Worm (Caenorhabditis elegans) whole organism, young adult: ENCODE data around the gene Y39A3B.7.

ENCODE experiments used
- B0336.3 ChIP-seq: fragments of 200-800 bp; sonication (Bioruptor generic); IDR thresholded peaks from 2 replicates; pipeline ENCODE4 v1.3.6; 2022; ENCODE audit warnings: missing genetic modification characterization, missing compliant biosample characterization
- F33H1.4 ChIP-seq: fragments of 200-800 bp; sonication (Bioruptor generic); IDR thresholded peaks from 2 replicates; pipeline ENCODE4 v1.3.6; 2022; ENCODE audit warnings: missing genetic modification reagents, missing genetic modification characterization, missing compliant biosample characterization
- F39B2.1 ChIP-seq: fragments of 200-800 bp; sonication (Bioruptor generic); IDR thresholded peaks from 2 replicates; pipeline ENCODE4 v1.3.6; 2022; ENCODE audit warnings: missing genetic modification reagents, missing genetic modification characterization, missing compliant biosample characterization
- F52B5.7 ChIP-seq: sonication (generic microtip); optimal IDR thresholded peaks from 2 replicates; lab custom pipeline; 2016; ENCODE audit warnings: mild to moderate bottlenecking, missing genetic modification characterization, missing compliant biosample characterization
- F57A8.1 ChIP-seq: fragments of 200-800 bp; sonication (Bioruptor generic); optimal IDR thresholded peaks from 2 replicates; lab custom pipeline; 2018; ENCODE audit warnings: mild to moderate bottlenecking, missing genetic modification characterization, moderate library complexity, missing compliant biosample characterization
- T26A5.8 ChIP-seq: sonication (generic microtip); optimal IDR thresholded peaks from 2 replicates; lab custom pipeline; 2016; ENCODE audit warnings: missing genetic modification characterization, missing compliant biosample characterization
- Y56A3A.18 ChIP-seq: fragments of 200-800 bp; sonication (Bioruptor generic); IDR thresholded peaks from 2 replicates; pipeline ENCODE4 v1.3.6; 2022; ENCODE audit warnings: missing genetic modification reagents, missing genetic modification characterization, missing compliant biosample characterization
- aptf-3 ChIP-seq: fragments of 200-800 bp; sonication (Bioruptor generic); IDR thresholded peaks from 2 replicates; pipeline ENCODE4 v1.3.6; 2022; ENCODE audit warnings: missing genetic modification characterization, missing compliant biosample characterization
- attf-6 ChIP-seq: fragments of 200-800 bp; sonication (Bioruptor generic); IDR thresholded peaks from 2 replicates; pipeline ENCODE4 v1.3.6; 2022; ENCODE audit warnings: missing genetic modification reagents, missing genetic modification characterization, missing compliant biosample characterization
- ceh-100 ChIP-seq: fragments of 200-800 bp; sonication (Bioruptor generic); IDR thresholded peaks from 2 replicates; pipeline ENCODE4 v1.3.6; 2022; ENCODE audit warnings: missing genetic modification reagents, missing genetic modification characterization, missing compliant biosample characterization
- chd-7 ChIP-seq: sonication (generic microtip); optimal IDR thresholded peaks from 2 replicates; lab custom pipeline; 2016; ENCODE audit warnings: mild to moderate bottlenecking, missing genetic modification characterization, moderate library complexity, missing compliant biosample characterization
- dox-1 ChIP-seq: fragments of 200-800 bp; sonication (Bioruptor generic); IDR thresholded peaks from 2 replicates; pipeline ENCODE4 v1.3.6; 2022; ENCODE audit warnings: missing genetic modification reagents, missing genetic modification characterization, missing compliant biosample characterization
- him-1 ChIP-seq: sonication (generic microtip); optimal IDR thresholded peaks from 2 replicates; lab custom pipeline; 2016; ENCODE audit warnings: missing genotype, missing genetic modification reagents, missing genetic modification characterization, missing compliant biosample characterization
- hlh-26 ChIP-seq: fragments of 200-800 bp; sonication (Bioruptor generic); conservative IDR thresholded peaks from 2 replicates; pipeline ENCODE4 v1.3.6; 2022; ENCODE audit warnings: missing genetic modification reagents, missing genetic modification characterization, missing compliant biosample characterization
- hmg-1.2 ChIP-seq: fragments of 200-800 bp; sonication (Bioruptor generic); IDR thresholded peaks from 2 replicates; pipeline ENCODE4 v1.3.6; 2022; ENCODE audit warnings: missing genetic modification reagents, missing genetic modification characterization, missing compliant biosample characterization
- hrde-1 ChIP-seq: sonication (generic microtip); optimal IDR thresholded peaks from 2 replicates; lab custom pipeline; 2016; ENCODE audit warnings: missing genetic modification characterization, mild to moderate bottlenecking, missing compliant biosample characterization, moderate library complexity, missing genotype, missing genetic modification reagents, borderline replicate concordance
- lin-26 ChIP-seq: fragments of 200-800 bp; sonication (Bioruptor generic); IDR thresholded peaks from 2 replicates; pipeline ENCODE4 v1.3.6; 2022; ENCODE audit warnings: missing genetic modification reagents, missing genetic modification characterization, missing compliant biosample characterization
- lin-35 ChIP-seq, 3 experiments: fragments of 150-350 bp in 2 of 3; sonication (generic microtip) in 1 of 3; optimal IDR thresholded peaks; 2 replicates each; lab custom pipeline; 2014 to 2018; ENCODE audit warnings: missing biosample characterization in 3 of 3, missing genetic modification characterization in 3 of 3, missing genetic modification reagents in 3 of 3
- lin-54 ChIP-seq: fragments of 200-800 bp; sonication (Bioruptor generic); optimal IDR thresholded peaks from 2 replicates; lab custom pipeline; 2018; ENCODE audit warnings: mild to moderate bottlenecking, missing genetic modification characterization, missing compliant biosample characterization
- lir-1 ChIP-seq: fragments of 200-800 bp; sonication (Bioruptor generic); conservative IDR thresholded peaks from 2 replicates; pipeline ENCODE4 v1.3.6; 2022; ENCODE audit warnings: missing genetic modification reagents, missing genetic modification characterization, missing compliant biosample characterization
- madf-3 ChIP-seq: fragments of 200-800 bp; sonication (Bioruptor generic); IDR thresholded peaks from 2 replicates; pipeline ENCODE4 v1.3.6; 2022; ENCODE audit warnings: missing genetic modification reagents, missing genetic modification characterization, missing compliant biosample characterization
- madf-6 ChIP-seq: fragments of 200-800 bp; sonication (Bioruptor generic); IDR thresholded peaks from 2 replicates; pipeline ENCODE4 v1.3.6; 2022; ENCODE audit warnings: missing genetic modification reagents, missing genetic modification characterization, missing compliant biosample characterization
- mcd-1 ChIP-seq: fragments of 200-800 bp; sonication (Bioruptor generic); IDR thresholded peaks from 2 replicates; pipeline ENCODE4 v1.3.6; 2022; ENCODE audit warnings: missing genetic modification reagents, missing genetic modification characterization, missing compliant biosample characterization
- mel-28 ChIP-seq: sonication (generic microtip); optimal IDR thresholded peaks from 2 replicates; lab custom pipeline; 2016; ENCODE audit warnings: borderline replicate concordance, mild to moderate bottlenecking, missing genetic modification characterization, missing compliant biosample characterization
- mxl-1 ChIP-seq: sonication (generic microtip); optimal IDR thresholded peaks from 2 replicates; lab custom pipeline; 2016; ENCODE audit warnings: missing genetic modification characterization, missing compliant biosample characterization
- nhr-120 ChIP-seq: fragments of 200-800 bp; sonication (Bioruptor generic); IDR thresholded peaks from 2 replicates; pipeline ENCODE4 v1.3.6; 2022; ENCODE audit warnings: missing genetic modification characterization, missing compliant biosample characterization
- nhr-179 ChIP-seq: sonication (generic microtip); optimal IDR thresholded peaks from 2 replicates; lab custom pipeline; 2016; ENCODE audit warnings: mild to moderate bottlenecking, missing genetic modification characterization, missing compliant biosample characterization
- nhr-27 ChIP-seq: fragments of 200-800 bp; sonication (Bioruptor generic); optimal IDR thresholded peaks from 2 replicates; lab custom pipeline; 2018; ENCODE audit warnings: mild to moderate bottlenecking, missing genetic modification characterization, moderate library complexity, missing compliant biosample characterization
- nhr-80 ChIP-seq: sonication (generic microtip); optimal IDR thresholded peaks from 2 replicates; lab custom pipeline; 2016; ENCODE audit warnings: missing genetic modification characterization, missing compliant biosample characterization
- pbrm-1 ChIP-seq: fragments of 200-800 bp; sonication (Bioruptor generic); IDR thresholded peaks from 2 replicates; pipeline ENCODE4 v1.3.6; 2022; ENCODE audit warnings: missing genetic modification reagents, missing genetic modification characterization, missing compliant biosample characterization
- rcor-1 ChIP-seq: fragments of 200-800 bp; sonication (Bioruptor generic); IDR thresholded peaks from 2 replicates; pipeline ENCODE4 v1.3.6; 2022; ENCODE audit warnings: missing genetic modification reagents, missing genetic modification characterization, missing compliant biosample characterization
- rec-8 ChIP-seq, 2 experiments: sonication (generic microtip); optimal IDR thresholded peaks; 2 replicates each; lab custom pipeline; 2016; ENCODE audit warnings: mild to moderate bottlenecking in 2 of 2, missing genetic modification characterization in 2 of 2, missing genetic modification reagents in 2 of 2, missing genotype in 2 of 2, missing biosample characterization in 1 of 2, missing compliant biosample characterization in 1 of 2, moderate library complexity in 1 of 2
- repo-1 ChIP-seq: sonication (generic microtip); optimal IDR thresholded peaks from 2 replicates; lab custom pipeline; 2017; ENCODE audit warnings: mild to moderate bottlenecking, missing genetic modification characterization, missing compliant biosample characterization
- sea-2 ChIP-seq: fragments of 200-800 bp; sonication (Bioruptor generic); IDR thresholded peaks from 2 replicates; pipeline ENCODE4 v1.3.6; 2022; ENCODE audit warnings: missing genetic modification characterization, missing compliant biosample characterization
- snpc-1.3 ChIP-seq: sonication (generic microtip); optimal IDR thresholded peaks from 2 replicates; lab custom pipeline; 2017; ENCODE audit warnings: missing genetic modification characterization, mild to moderate bottlenecking, missing compliant biosample characterization, antibody characterized with exemption, moderate library complexity, missing genotype, missing genetic modification reagents; ENCODE audit not compliant: insufficient read depth
- snpc-3.4 ChIP-seq: sonication (generic microtip); optimal IDR thresholded peaks from 2 replicates; lab custom pipeline; 2017; ENCODE audit warnings: missing genetic modification characterization, mild to moderate bottlenecking, missing compliant biosample characterization, antibody characterized with exemption, moderate library complexity, missing genotype, missing genetic modification reagents
- somi-1 ChIP-seq: fragments of 200-800 bp; sonication (Bioruptor generic); optimal IDR thresholded peaks from 2 replicates; lab custom pipeline; 2018; ENCODE audit warnings: mild to moderate bottlenecking, missing genetic modification characterization, missing compliant biosample characterization
- tbp1 ChIP-seq: fragments of 200-800 bp; sonication (Bioruptor generic); optimal IDR thresholded peaks from 2 replicates; lab custom pipeline; 2018; ENCODE audit warnings: mild to moderate bottlenecking, missing genetic modification characterization, missing compliant biosample characterization
- tlf-1 ChIP-seq: fragments of 200-800 bp; sonication (Bioruptor generic); optimal IDR thresholded peaks from 2 replicates; lab custom pipeline; 2018; ENCODE audit warnings: mild to moderate bottlenecking, missing genetic modification characterization, missing compliant biosample characterization
- unc-130 ChIP-seq: sonication (generic microtip); optimal IDR thresholded peaks from 2 replicates; lab custom pipeline; 2016; ENCODE audit warnings: missing genetic modification reagents, missing genetic modification characterization, missing compliant biosample characterization
- zfh-2 ChIP-seq: fragments of 200-800 bp; sonication (Bioruptor generic); conservative IDR thresholded peaks from 2 replicates; pipeline ENCODE4 v1.3.6; 2022; ENCODE audit warnings: missing genetic modification reagents, missing genetic modification characterization, missing compliant biosample characterization
- zim-3 ChIP-seq: sonication (generic microtip); optimal IDR thresholded peaks from 2 replicates; lab custom pipeline; 2017; ENCODE audit warnings: mild to moderate bottlenecking, missing genetic modification characterization, moderate library complexity, missing compliant biosample characterization
- ztf-6 ChIP-seq: fragments of 200-800 bp; sonication (Bioruptor generic); IDR thresholded peaks from 2 replicates; pipeline ENCODE4 v1.3.6; 2022; ENCODE audit warnings: missing genetic modification reagents, missing genetic modification characterization, missing compliant biosample characterization

Y39A3B.7 gene

ce11 chrIII:1951388-1951787 is 33.4 kb downstream of the Y39A3B.7 start, which contains the start of gene F53A3.7 (continued):
- peak; percentile 0 for TF ChIP-seq tlf-1 (GFP tag; lab: Kevin White, UChicago)
- TF ChIP-seq hrde-1 (tag; lab: Kevin White, UChicago) = peak; percentile 91
- peak; percentile 65; the same call in 1 of the 2 replicates for TF ChIP-seq F39B2.1 (GFP tag; lab: Robert Waterston, UW)
- no peak for TF ChIP-seq nhr-27
- TF ChIP-seq nhr-120 (GFP tag; lab: Robert Waterston, UW) = no peak
- no peak for TF ChIP-seq hlh-26 (GFP tag; lab: Robert Waterston, UW)
- TF ChIP-seq rec-8 (tag; optimal IDR thresholded peaks at IDR 0.05; lab: Kevin White, UChicago) = no peak
- peak; percentile 43 for TF ChIP-seq lin-54
- no peak for TF ChIP-seq F57A8.1 (GFP tag; lab: Kevin White, UChicago)
- TF ChIP-seq F52B5.7 = no peak
- 0 out of 2 replicates have a peak, but pooled peaks have one; percentile 40 for TF ChIP-seq pbrm-1
- no peak for TF ChIP-seq F33H1.4 (GFP tag; lab: Robert Waterston, UW)
- TF ChIP-seq attf-6 (GFP tag; lab: Robert Waterston, UW) = no peak
- TF ChIP-seq hmg-1.2 (GFP tag; lab: Robert Waterston, UW) = 0 out of 2 replicates have a peak, but pooled peaks have one; percentile 11
- peak; percentile 89 for TF ChIP-seq B0336.3 (GFP tag; lab: Robert Waterston, UW)
- no peak for TF ChIP-seq mel-28 (tag; lab: Kevin White, UChicago)
- peak; percentile 70 for TF ChIP-seq mcd-1 (GFP tag; lab: Robert Waterston, UW)
- TF ChIP-seq ztf-6 = no peak
- TF ChIP-seq nhr-179 = peak; percentile 14
- peak; percentile 57 for TF ChIP-seq him-1 (tag; lab: Kevin White, UChicago)
- peak; percentile 36; the same call in 1 of the 2 replicates for TF ChIP-seq madf-6 (GFP tag; lab: Robert Waterston, UW)
- peak; percentile 75 for TF ChIP-seq madf-3
- no peak for TF ChIP-seq chd-7 (tag; lab: Kevin White, UChicago)
- TF ChIP-seq snpc-1.3 (tag; lab: Kevin White, UChicago) = no peak
- TF ChIP-seq snpc-3.4 (tag; lab: Kevin White, UChicago) = peak; percentile 72
- peak; percentile 30; the same call in 1 of the 2 replicates for TF ChIP-seq ceh-100 (GFP tag; lab: Robert Waterston, UW)
- no peak for TF ChIP-seq sea-2
- TF ChIP-seq unc-130 = peak; percentile 41
- TF ChIP-seq aptf-3 = no peak
- TF ChIP-seq mxl-1 (tag; lab: Kevin White, UChicago) = no peak
- no peak; the same call in 1 of the 2 replicates for TF ChIP-seq rcor-1 (GFP tag; lab: Robert Waterston, UW)
- peak in 1 of 3 experiments; percentile 1 for TF ChIP-seq lin-35 (GFP tag; optimal IDR thresholded peaks at IDR 0.05; lab: Kevin White, UChicago)
- peak; percentile 4 for TF ChIP-seq T26A5.8 (tag; lab: Kevin White, UChicago)
- peak; percentile 17 for TF ChIP-seq tbp1
- TF ChIP-seq nhr-80 (tag; lab: Kevin White, UChicago) = no peak
- no peak for TF ChIP-seq zfh-2 (GFP tag; lab: Robert Waterston, UW)
- TF ChIP-seq lir-1 (GFP tag; lab: Robert Waterston, UW) = no peak
- TF ChIP-seq Y56A3A.18 (GFP tag; lab: Robert Waterston, UW) = peak; percentile 53; the same call in 1 of the 2 replicates
- TF ChIP-seq dox-1 (GFP tag; lab: Robert Waterston, UW) = no peak
- peak; percentile 63 for TF ChIP-seq repo-1
- no peak for TF ChIP-seq lin-26 (GFP tag; lab: Robert Waterston, UW)
- TF ChIP-seq somi-1 (GFP tag; lab: Kevin White, UChicago) = no peak
- TF ChIP-seq zim-3 (tag; lab: Kevin White, UChicago) = no peak
